Worm (Caenorhabditis elegans) whole organism, early embryonic: ENCODE results near the gene srt-64.

Experiments used
- B0310.2 ChIP-seq: sonication (generic microtip); optimal IDR thresholded peaks from 2 replicates; lab custom pipeline; 2016; ENCODE audit warnings: mild to moderate bottlenecking, missing genetic modification characterization, missing compliant biosample characterization
- F13C5.2 ChIP-seq: sonication (generic microtip); optimal IDR thresholded peaks from 2 replicates; lab custom pipeline; 2017; ENCODE audit warnings: mild to moderate bottlenecking, missing genetic modification characterization, inconsistent platforms, missing compliant biosample characterization
- aly-1 ChIP-seq: sonication (generic microtip); optimal IDR thresholded peaks from 2 replicates; lab custom pipeline; 2016; ENCODE audit warnings: missing genetic modification characterization, missing compliant biosample characterization
- ama-1 ChIP-seq: fragments of 150-350 bp; optimal IDR thresholded peaks from 2 replicates; lab custom pipeline; 2014
- ceh-13 ChIP-seq: fragments of 200-800 bp; sonication (Bioruptor generic); optimal IDR thresholded peaks from 2 replicates; lab custom pipeline; 2018; ENCODE audit warnings: mild to moderate bottlenecking, missing genetic modification characterization, missing compliant biosample characterization
- ceh-36 ChIP-seq: sonication (generic microtip); optimal IDR thresholded peaks from 2 replicates; lab custom pipeline; 2016; ENCODE audit warnings: missing genetic modification characterization, inconsistent platforms, missing compliant biosample characterization
- ets-7 ChIP-seq: sonication (generic microtip); optimal IDR thresholded peaks from 2 replicates; lab custom pipeline; 2016; ENCODE audit warnings: missing genotype, missing genetic modification characterization, missing compliant biosample characterization
- flt-1 ChIP-seq: fragments of 200-800 bp; sonication (Bioruptor generic); IDR thresholded peaks from 2 replicates; pipeline ENCODE4 v1.3.6; 2022; ENCODE audit warnings: missing genetic modification characterization, missing compliant biosample characterization
- hmbx-1 ChIP-seq: sonication (generic microtip); optimal IDR thresholded peaks from 2 replicates; lab custom pipeline; 2016; ENCODE audit warnings: mild to moderate bottlenecking, missing genetic modification characterization, missing compliant biosample characterization
- hmg-4 ChIP-seq: fragments of 200-800 bp; sonication (Bioruptor generic); optimal IDR thresholded peaks from 2 replicates; lab custom pipeline; 2018; ENCODE audit warnings: mild to moderate bottlenecking, missing genetic modification characterization, missing compliant biosample characterization
- hnd-1 ChIP-seq: sonication (generic microtip); optimal IDR thresholded peaks from 2 replicates; lab custom pipeline; 2016; ENCODE audit warnings: missing genetic modification characterization, missing compliant biosample characterization
- pes-1 ChIP-seq: fragments of 200-800 bp; sonication (Bioruptor generic); IDR thresholded peaks from 2 replicates; pipeline ENCODE4 v1.3.6; 2022; ENCODE audit warnings: missing genetic modification reagents, missing genetic modification characterization, missing compliant biosample characterization
- scrt-1 ChIP-seq: fragments of 200-800 bp; sonication (Bioruptor generic); IDR thresholded peaks from 2 replicates; pipeline ENCODE4 v1.3.6; 2022; ENCODE audit warnings: missing genetic modification characterization, missing compliant biosample characterization
- sea-1 ChIP-seq: fragments of 200-800 bp; sonication (Bioruptor generic); conservative IDR thresholded peaks from 2 replicates; pipeline ENCODE4 v1.3.6; 2022; ENCODE audit warnings: missing genetic modification characterization, missing compliant biosample characterization
- tbx-11 ChIP-seq: fragments of 200-800 bp; sonication (Bioruptor generic); IDR thresholded peaks from 2 replicates; pipeline ENCODE4 v1.3.6; 2022; ENCODE audit warnings: missing genetic modification characterization, missing compliant biosample characterization
- tbx-37 ChIP-seq: fragments of 200-800 bp; sonication (Bioruptor generic); conservative IDR thresholded peaks from 2 replicates; pipeline ENCODE4 v1.3.6; 2022; ENCODE audit warnings: missing genetic modification reagents, missing genetic modification characterization, missing compliant biosample characterization
- tra-4 ChIP-seq: sonication (generic microtip); optimal IDR thresholded peaks from 2 replicates; lab custom pipeline; 2017; ENCODE audit warnings: missing genetic modification characterization, missing compliant biosample characterization

srt-64 gene

DNA sequence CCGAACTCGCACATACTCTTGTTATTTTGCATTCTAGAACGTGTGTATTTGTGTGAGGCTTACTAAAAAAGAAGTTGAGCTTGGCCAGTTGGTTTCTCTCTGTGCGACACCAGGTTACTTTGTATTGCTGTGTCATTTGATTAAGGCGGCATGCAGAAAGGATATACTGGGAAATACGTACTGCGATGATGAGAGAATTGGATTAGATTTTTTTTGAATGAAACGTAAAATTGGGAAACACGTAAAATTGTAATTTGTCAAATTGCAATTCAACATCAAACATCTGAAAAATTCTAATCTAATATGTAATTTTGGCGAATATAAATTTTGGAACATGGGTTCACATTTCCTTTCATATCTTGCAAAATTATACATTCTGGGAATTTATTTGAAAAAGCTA, 25.7 kb downstream of the srt-64 start, which contains the start of gene srh-129:
TSS of gene srh-129 (minus strand) at position 101 of the 400 bp plus-strand sequence.
- TF ChIP-seq sea-1 (no peak), pes-1 (GFP tag; lab: Robert Waterston, UW) (no peak), aly-1 (tag; lab: Kevin White, UChicago) (no peak), tbx-37 (GFP tag; lab: Robert Waterston, UW) (no peak), ceh-13 (GFP tag; lab: Kevin White, UChicago) (no peak), ceh-36 (tag; lab: Kevin White, UChicago) (no peak), tra-4 (tag; lab: Kevin White, UChicago) (no peak), hmbx-1 (tag; lab: Kevin White, UChicago) (no peak), hmg-4 (GFP tag; lab: Kevin White, UChicago) (no peak), scrt-1 (GFP tag; lab: Robert Waterston, UW) (no peak), ama-1 (lab: Kevin White, UChicago) (no peak), hnd-1 (tag; lab: Kevin White, UChicago) (no peak), tbx-11 (no peak), F13C5.2 (tag; lab: Kevin White, UChicago) (no peak), B0310.2 (no peak), flt-1 (GFP tag; lab: Robert Waterston, UW) (no peak), ets-7 (tag; lab: Kevin White, UChicago) (no peak)

DNA sequence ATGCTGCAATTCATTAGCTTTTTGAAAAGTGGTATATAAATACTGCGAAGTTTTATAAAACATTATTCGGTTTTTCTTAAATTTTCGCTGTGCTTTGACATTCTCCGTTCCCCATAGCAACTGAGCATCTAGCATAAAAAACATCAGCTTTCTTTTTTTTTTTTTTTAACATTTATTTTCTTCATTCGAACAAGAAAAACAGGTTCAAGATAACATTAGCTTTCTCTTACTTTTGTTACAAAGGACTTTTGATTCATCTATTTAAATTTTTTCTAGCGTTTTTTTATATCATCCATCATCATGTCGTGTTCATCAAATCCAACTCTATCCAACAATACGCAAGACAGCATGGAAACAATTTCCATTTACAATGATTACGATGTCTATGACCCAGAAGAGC, 31.6 kb downstream of the srt-64 start, which contains the start of gene F14F9.3:
TSS of gene F14F9.3 (plus strand) at position 301 of the 400 bp plus-strand sequence.
- no peak for TF ChIP-seq hmbx-1 (tag; lab: Kevin White, UChicago)
- no peak for TF ChIP-seq F13C5.2 (tag; lab: Kevin White, UChicago)
- no peak for TF ChIP-seq aly-1 (tag; lab: Kevin White, UChicago)
- TF ChIP-seq tbx-11: no peak
- no peak for TF ChIP-seq pes-1 (GFP tag; lab: Robert Waterston, UW)
- TF ChIP-seq flt-1 (GFP tag; lab: Robert Waterston, UW): no peak
- no peak for TF ChIP-seq B0310.2
- TF ChIP-seq ceh-13 (GFP tag; lab: Kevin White, UChicago): no peak
- no peak for TF ChIP-seq sea-1
- no peak for TF ChIP-seq tbx-37 (GFP tag; lab: Robert Waterston, UW)
- no peak for TF ChIP-seq scrt-1 (GFP tag; lab: Robert Waterston, UW)
- no peak for TF ChIP-seq ets-7 (tag; lab: Kevin White, UChicago)
- no peak for TF ChIP-seq ama-1 (lab: Kevin White, UChicago)
- TF ChIP-seq ceh-36 (tag; lab: Kevin White, UChicago): no peak
- no peak for TF ChIP-seq tra-4 (tag; lab: Kevin White, UChicago)
- no peak for TF ChIP-seq hnd-1 (tag; lab: Kevin White, UChicago)

DNA sequence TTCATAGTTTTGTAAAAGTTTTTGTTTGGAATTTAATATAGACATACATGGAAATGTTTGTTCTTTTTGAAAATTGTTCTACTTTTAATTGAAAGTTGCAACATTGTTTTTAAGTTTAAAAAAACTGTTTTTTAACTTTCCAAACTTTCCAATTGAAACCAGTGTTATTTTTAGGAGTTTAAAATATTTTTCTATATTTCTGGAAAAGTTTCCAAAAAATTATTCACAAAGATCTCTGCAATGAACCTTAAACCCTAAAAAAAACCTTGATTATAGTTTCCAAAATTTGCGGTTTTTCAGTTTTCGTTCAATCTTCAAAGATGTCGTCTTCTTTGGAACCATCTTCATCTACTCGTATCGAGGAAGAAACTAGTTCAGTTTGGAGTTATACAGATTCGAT, 37.0 kb downstream of the srt-64 start, which contains the start of gene F14F9.4:
TSS of gene F14F9.4 (plus strand) at position 301 of the 400 bp plus-strand sequence.
- TF ChIP-seq ceh-13 (GFP tag; lab: Kevin White, UChicago) (no peak), tbx-11 (no peak), tra-4 (tag; lab: Kevin White, UChicago) (no peak), tbx-37 (GFP tag; lab: Robert Waterston, UW) (no peak), hmg-4 (GFP tag; lab: Kevin White, UChicago) (no peak), ama-1 (lab: Kevin White, UChicago) (no peak), B0310.2 (no peak), F13C5.2 (tag; lab: Kevin White, UChicago) (no peak), aly-1 (tag; lab: Kevin White, UChicago) (no peak), flt-1 (GFP tag; lab: Robert Waterston, UW) (no peak), hmbx-1 (tag; lab: Kevin White, UChicago) (no peak)

DNA sequence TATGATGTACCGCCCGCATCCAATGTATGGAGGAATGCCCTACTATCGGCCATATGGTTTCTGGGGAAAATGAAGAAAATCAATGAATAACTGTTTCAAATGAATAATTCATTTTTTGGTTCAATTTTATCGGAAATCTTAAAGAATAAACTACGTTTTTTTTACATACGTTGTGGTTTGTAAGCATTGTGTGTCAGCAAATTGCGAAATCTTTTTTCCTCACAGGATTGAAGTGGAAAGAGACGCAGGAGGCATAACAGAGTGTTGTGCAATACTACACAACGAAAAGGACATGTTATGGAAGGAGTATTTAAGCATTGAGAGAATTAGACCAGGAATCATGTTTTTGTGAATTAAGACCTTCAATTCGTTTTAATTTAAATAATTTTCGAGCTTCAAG, 38.1 kb downstream of the srt-64 start:
- TF ChIP-seq flt-1 (GFP tag; lab: Robert Waterston, UW) (no peak), hmg-4 (GFP tag; lab: Kevin White, UChicago) (no peak), scrt-1 (GFP tag; lab: Robert Waterston, UW) (no peak), F13C5.2 (tag; lab: Kevin White, UChicago) (no peak), ama-1 (lab: Kevin White, UChicago) (no peak), ceh-36 (tag; lab: Kevin White, UChicago) (no peak), hnd-1 (tag; lab: Kevin White, UChicago) (no peak), ets-7 (tag; lab: Kevin White, UChicago) (no peak), tra-4 (tag; lab: Kevin White, UChicago) (no peak), pes-1 (GFP tag; lab: Robert Waterston, UW) (no peak), aly-1 (tag; lab: Kevin White, UChicago) (no peak), ceh-13 (GFP tag; lab: Kevin White, UChicago) (no peak), sea-1 (no peak), hmbx-1 (tag; lab: Kevin White, UChicago) (no peak), B0310.2 (no peak), tbx-37 (GFP tag; lab: Robert Waterston, UW) (no peak), tbx-11 (no peak)

DNA sequence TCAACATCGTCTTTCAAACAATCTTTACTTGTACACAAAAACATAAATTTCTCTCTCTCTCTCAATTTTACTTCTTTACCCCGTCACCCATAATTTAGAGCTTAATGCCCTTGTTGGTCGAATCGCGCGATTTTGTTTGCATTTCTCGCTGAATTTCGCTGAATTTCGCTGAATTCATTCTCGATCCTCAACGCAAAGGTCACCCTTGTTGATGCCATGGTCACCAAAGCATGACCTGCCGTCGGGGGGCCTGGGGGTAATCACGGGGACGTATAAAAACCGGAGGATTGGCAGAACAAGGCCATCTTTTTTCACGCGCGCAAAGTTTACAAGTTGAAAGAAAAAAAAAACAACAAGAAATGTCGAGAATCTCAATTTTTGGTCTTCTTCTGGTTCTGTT, 39.5 kb downstream of the srt-64 start, which contains the start of gene F14F9.8:
TSS of gene F14F9.8 (plus strand) at position 301 of the 400 bp plus-strand sequence.
- TF ChIP-seq aly-1 (tag; lab: Kevin White, UChicago) (no peak), pes-1 (GFP tag; lab: Robert Waterston, UW) (no peak), ceh-13 (GFP tag; lab: Kevin White, UChicago) (no peak)

DNA sequence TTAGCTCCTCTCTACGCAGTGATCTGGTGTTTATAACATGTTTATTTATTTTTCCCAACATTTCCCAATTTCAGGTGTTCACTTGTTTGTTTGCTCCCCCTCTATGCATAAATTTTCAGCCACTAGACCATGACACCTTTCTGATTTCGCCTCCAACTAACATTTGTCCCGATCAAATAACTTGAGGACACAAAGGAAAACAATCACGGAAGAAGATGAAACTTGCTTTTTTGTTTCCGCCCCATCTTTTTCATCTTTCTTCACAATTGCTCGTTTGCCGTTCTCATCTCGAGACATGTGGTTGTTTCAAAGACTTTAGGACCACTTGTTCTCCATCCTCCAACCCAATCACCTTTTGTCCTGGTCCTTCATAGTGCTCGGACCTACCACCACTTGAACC, 42.7 kb downstream of the srt-64 start, which contains the start of gene F14F9.5:
TSS of gene F14F9.5 (plus strand) at position 301 of the 400 bp plus-strand sequence.
- TF ChIP-seq ama-1 (lab: Kevin White, UChicago) (no peak), hmbx-1 (tag; lab: Kevin White, UChicago) (no peak), tra-4 (tag; lab: Kevin White, UChicago) (no peak), pes-1 (GFP tag; lab: Robert Waterston, UW) (no peak), sea-1 (no peak), ceh-13 (GFP tag; lab: Kevin White, UChicago) (no peak), hnd-1 (tag; lab: Kevin White, UChicago) (no peak), tbx-11 (no peak)

DNA sequence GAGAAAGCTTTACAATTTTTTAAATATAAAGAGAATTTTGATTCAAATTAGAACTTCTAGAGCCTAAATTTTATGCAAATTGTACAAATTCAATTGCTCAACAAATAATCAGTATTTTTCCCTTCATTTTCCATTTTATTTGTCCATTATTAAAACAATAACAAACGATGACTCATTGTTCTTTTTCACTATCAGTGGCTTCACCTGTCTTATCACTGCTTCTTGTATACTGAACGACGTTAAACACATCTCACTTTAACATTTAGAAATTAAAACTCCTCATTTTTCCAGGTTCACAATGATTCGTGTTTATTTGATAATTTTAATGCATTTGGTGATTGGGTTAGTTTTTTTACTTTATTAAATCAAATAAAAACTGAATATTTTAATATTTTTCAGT, 49.8 kb downstream of the srt-64 start, which contains the start of gene sid-1:
TSS of gene sid-1 (plus strand) at position 292 of the 400 bp plus-strand sequence.
- TF ChIP-seq ceh-36 (tag; lab: Kevin White, UChicago) (no peak), tra-4 (tag; lab: Kevin White, UChicago) (no peak), flt-1 (GFP tag; lab: Robert Waterston, UW) (no peak), hnd-1 (tag; lab: Kevin White, UChicago) (no peak), sea-1 (no peak), pes-1 (GFP tag; lab: Robert Waterston, UW) (no peak), scrt-1 (GFP tag; lab: Robert Waterston, UW) (no peak), B0310.2 (no peak), ceh-13 (GFP tag; lab: Kevin White, UChicago) (no peak), aly-1 (tag; lab: Kevin White, UChicago) (no peak), tbx-11 (no peak), tbx-37 (GFP tag; lab: Robert Waterston, UW) (no peak), ama-1 (lab: Kevin White, UChicago) (no peak), hmg-4 (GFP tag; lab: Kevin White, UChicago) (no peak), F13C5.2 (tag; lab: Kevin White, UChicago) (no peak), ets-7 (tag; lab: Kevin White, UChicago) (no peak), hmbx-1 (tag; lab: Kevin White, UChicago) (no peak)
